Worm (Caenorhabditis elegans) whole organism, L2 larva: ENCODE results near the gene glb-16.

Experiments used
- C34F6.9 ChIP-seq: fragments of 150-350 bp; optimal IDR thresholded peaks from 2 replicates; lab custom pipeline; 2014; ENCODE audit warnings: missing biosample characterization, missing genetic modification characterization
- F13H6.1 ChIP-seq: sonication (generic microtip); optimal IDR thresholded peaks from 2 replicates; lab custom pipeline; 2016; ENCODE audit warnings: missing genetic modification characterization, missing compliant biosample characterization
- R02D3.7 ChIP-seq: fragments of 150-350 bp; optimal IDR thresholded peaks from 2 replicates; lab custom pipeline; 2014; ENCODE audit warnings: missing biosample characterization, missing genetic modification characterization
- Y55F3AM.14 ChIP-seq: fragments of 200-800 bp; sonication (Bioruptor generic); optimal IDR thresholded peaks from 2 replicates; lab custom pipeline; 2018; ENCODE audit warnings: mild to moderate bottlenecking, missing genetic modification characterization, missing compliant biosample characterization
- ZK546.5 ChIP-seq: sonication (generic microtip); optimal IDR thresholded peaks from 2 replicates; lab custom pipeline; 2017; ENCODE audit warnings: missing biosample characterization, missing genetic modification characterization
- alr-1 ChIP-seq: fragments of 150-350 bp; optimal IDR thresholded peaks from 2 replicates; lab custom pipeline; 2014; ENCODE audit warnings: missing biosample characterization, missing genetic modification characterization
- aly-2 ChIP-seq: fragments of 150-350 bp; optimal IDR thresholded peaks from 2 replicates; lab custom pipeline; 2014; ENCODE audit warnings: missing biosample characterization, missing genetic modification characterization
- ama-1 ChIP-seq: fragments of 150-350 bp; optimal IDR thresholded peaks from 2 replicates; lab custom pipeline; 2018; ENCODE audit warnings: inconsistent platforms
- blmp-1 ChIP-seq: sonication (generic microtip); optimal IDR thresholded peaks from 2 replicates; lab custom pipeline; 2017; ENCODE audit warnings: missing genetic modification characterization, mild to moderate bottlenecking, missing compliant biosample characterization, antibody characterized with exemption, moderate library complexity; ENCODE audit not compliant: insufficient read depth
- ceh-16 ChIP-seq: fragments of 150-350 bp; optimal IDR thresholded peaks from 2 replicates; lab custom pipeline; 2014; ENCODE audit warnings: missing biosample characterization, missing genetic modification characterization
- ceh-82 ChIP-seq: fragments of 150-350 bp; optimal IDR thresholded peaks from 2 replicates; lab custom pipeline; 2014; ENCODE audit warnings: missing biosample characterization, missing genetic modification characterization
- crh-2 ChIP-seq: sonication (generic microtip); optimal IDR thresholded peaks from 2 replicates; lab custom pipeline; 2017; ENCODE audit warnings: missing biosample characterization, missing genetic modification characterization
- dmd-4 ChIP-seq: sonication (generic microtip); optimal IDR thresholded peaks from 2 replicates; lab custom pipeline; 2017; ENCODE audit warnings: missing biosample characterization, missing genetic modification characterization
- egl-27 ChIP-seq: sonication (generic microtip); optimal IDR thresholded peaks from 3 replicates; lab custom pipeline; 2017; ENCODE audit warnings: missing biosample characterization, missing genetic modification reagents, missing genetic modification characterization
- elt-1 ChIP-seq: fragments of 150-350 bp; optimal IDR thresholded peaks from 2 replicates; lab custom pipeline; 2014; ENCODE audit warnings: missing biosample characterization, missing genetic modification characterization
- elt-3 ChIP-seq: sonication (generic microtip); optimal IDR thresholded peaks from 2 replicates; lab custom pipeline; 2017; ENCODE audit warnings: missing biosample characterization, missing genetic modification characterization
- fos-1 ChIP-seq: fragments of 150-350 bp; optimal IDR thresholded peaks from 2 replicates; lab custom pipeline; 2014; ENCODE audit warnings: missing biosample characterization, missing genetic modification characterization
- gmeb-1 ChIP-seq: fragments of 150-350 bp; optimal IDR thresholded peaks from 2 replicates; lab custom pipeline; 2014; ENCODE audit warnings: missing biosample characterization, missing genetic modification characterization
- lin-11 ChIP-seq: fragments of 150-350 bp; sonication (generic microtip); optimal IDR thresholded peaks from 2 replicates; lab custom pipeline; 2014; ENCODE audit warnings: missing biosample characterization, missing genetic modification characterization, inconsistent platforms, mixed read lengths
- lin-13 ChIP-seq: fragments of 150-350 bp; optimal IDR thresholded peaks from 2 replicates; lab custom pipeline; 2014; ENCODE audit warnings: missing biosample characterization, missing genetic modification reagents, missing genetic modification characterization
- lin-39 ChIP-seq: fragments of 150-350 bp; optimal IDR thresholded peaks from 2 replicates; lab custom pipeline; 2014; ENCODE audit warnings: missing biosample characterization, missing genetic modification reagents, missing genetic modification characterization
- lsy-2 ChIP-seq, 2 experiments: fragments of 150-350 bp in 1 of 2; sonication (generic microtip) in 1 of 2; optimal IDR thresholded peaks; 2 replicates each; lab custom pipeline; 2014 to 2017; ENCODE audit warnings: missing biosample characterization in 2 of 2, missing genetic modification characterization in 2 of 2
- mab-5 ChIP-seq: fragments of 150-350 bp; optimal IDR thresholded peaks from 2 replicates; lab custom pipeline; 2014; ENCODE audit warnings: missing biosample characterization, missing genetic modification characterization
- mbf-1 ChIP-seq: sonication (generic microtip); optimal IDR thresholded peaks from 2 replicates; lab custom pipeline; 2017; ENCODE audit warnings: missing biosample characterization, missing genetic modification characterization
- mdl-1 ChIP-seq, 2 experiments: fragments of 150-350 bp in 1 of 2; sonication (generic microtip) in 1 of 2; optimal IDR thresholded peaks; 2 replicates each; lab custom pipeline; 2017; ENCODE audit warnings: missing biosample characterization in 2 of 2, missing genetic modification characterization in 2 of 2
- nhr-10 ChIP-seq: sonication (generic microtip); optimal IDR thresholded peaks from 2 replicates; lab custom pipeline; 2017; ENCODE audit warnings: missing biosample characterization, missing genetic modification characterization
- nhr-11 ChIP-seq: fragments of 150-350 bp; optimal IDR thresholded peaks from 2 replicates; lab custom pipeline; 2014; ENCODE audit warnings: missing biosample characterization, missing genetic modification characterization
- nhr-12 ChIP-seq: fragments of 150-350 bp; optimal IDR thresholded peaks from 2 replicates; lab custom pipeline; 2014; ENCODE audit warnings: missing biosample characterization, missing genetic modification characterization
- nhr-129 ChIP-seq: fragments of 150-350 bp; optimal IDR thresholded peaks from 2 replicates; lab custom pipeline; 2014; ENCODE audit warnings: missing biosample characterization, missing genetic modification characterization
- nhr-21 ChIP-seq: fragments of 150-350 bp; optimal IDR thresholded peaks from 2 replicates; lab custom pipeline; 2014; ENCODE audit warnings: missing biosample characterization, missing genetic modification characterization
- nhr-23 ChIP-seq: fragments of 150-350 bp; optimal IDR thresholded peaks from 2 replicates; lab custom pipeline; 2014; ENCODE audit warnings: missing biosample characterization, missing genetic modification reagents, missing genetic modification characterization
- nhr-237 ChIP-seq: fragments of 150-350 bp; optimal IDR thresholded peaks from 2 replicates; lab custom pipeline; 2014; ENCODE audit warnings: missing biosample characterization, missing genetic modification characterization
- nhr-25 ChIP-seq: fragments of 150-350 bp; sonication (generic microtip); optimal IDR thresholded peaks from 3 replicates; lab custom pipeline; 2014; ENCODE audit warnings: missing biosample characterization, missing genetic modification characterization
- nhr-6 ChIP-seq: fragments of 150-350 bp; optimal IDR thresholded peaks from 2 replicates; lab custom pipeline; 2014; ENCODE audit warnings: missing biosample characterization, missing genetic modification characterization
- nhr-77 ChIP-seq: fragments of 150-350 bp; optimal IDR thresholded peaks from 2 replicates; lab custom pipeline; 2014; ENCODE audit warnings: missing biosample characterization, missing genetic modification characterization
- peb-1 ChIP-seq: fragments of 150-350 bp; optimal IDR thresholded peaks from 2 replicates; lab custom pipeline; 2014; ENCODE audit warnings: missing biosample characterization, missing genetic modification characterization
- sem-4 ChIP-seq: fragments of 150-350 bp; optimal IDR thresholded peaks from 2 replicates; lab custom pipeline; 2014; ENCODE audit warnings: missing biosample characterization, missing genetic modification reagents, missing genetic modification characterization
- skn-1 ChIP-seq: sonication (generic microtip); optimal IDR thresholded peaks from 2 replicates; lab custom pipeline; 2017; ENCODE audit warnings: missing biosample characterization, missing genetic modification characterization
- sma-3 ChIP-seq: sonication (generic microtip); optimal IDR thresholded peaks from 2 replicates; lab custom pipeline; 2016; ENCODE audit warnings: missing genetic modification reagents, missing genetic modification characterization, missing compliant biosample characterization
- sma-9 ChIP-seq, 2 experiments: fragments of 150-350 bp in 1 of 2; sonication (generic microtip) in 1 of 2; optimal IDR thresholded peaks; 2 replicates each; lab custom pipeline; 2014 to 2016; ENCODE audit warnings: missing genetic modification characterization in 2 of 2, mild to moderate bottlenecking in 1 of 2, missing biosample characterization in 1 of 2, missing compliant biosample characterization in 1 of 2, missing genetic modification reagents in 1 of 2, moderate library complexity in 1 of 2
- snpc-4 ChIP-seq: fragments of 150-350 bp; optimal IDR thresholded peaks from 2 replicates; lab custom pipeline; 2014; ENCODE audit warnings: missing biosample characterization, missing genetic modification characterization
- unc-39 ChIP-seq: fragments of 150-350 bp; optimal IDR thresholded peaks from 2 replicates; lab custom pipeline; 2014; ENCODE audit warnings: missing biosample characterization, missing genetic modification characterization
- unc-55 ChIP-seq: fragments of 150-350 bp; sonication (generic microtip); optimal IDR thresholded peaks from 3 replicates; lab custom pipeline; 2014; ENCODE audit warnings: missing biosample characterization, missing genetic modification reagents, missing genetic modification characterization
- unc-62 ChIP-seq: fragments of 150-350 bp; optimal IDR thresholded peaks from 2 replicates; lab custom pipeline; 2014; ENCODE audit warnings: missing biosample characterization, missing genetic modification reagents, missing genetic modification characterization
- zag-1 ChIP-seq: fragments of 150-350 bp; optimal IDR thresholded peaks from 2 replicates; lab custom pipeline; 2014; ENCODE audit warnings: missing biosample characterization, missing genetic modification characterization
- ztf-1 ChIP-seq: fragments of 200-800 bp; sonication (Bioruptor generic); conservative IDR thresholded peaks from 2 replicates; pipeline ENCODE4 v1.3.6; 2022; ENCODE audit warnings: missing genetic modification characterization, missing compliant biosample characterization
- ztf-11 ChIP-seq: sonication (generic microtip); optimal IDR thresholded peaks from 2 replicates; lab custom pipeline; 2017; ENCODE audit warnings: missing biosample characterization, missing genetic modification characterization
- ztf-4 ChIP-seq: fragments of 150-350 bp; optimal IDR thresholded peaks from 2 replicates; lab custom pipeline; 2014; ENCODE audit warnings: missing biosample characterization, missing genetic modification characterization

Gene glb-16

ce11 chrX:7575939-7576338 is 36.0 kb upstream of the glb-16 start:
- peak; percentile 70 for TF ChIP-seq crh-2
- TF ChIP-seq mbf-1 (tag; lab: Kevin White, UChicago) = no peak
- no peak for TF ChIP-seq ceh-16
- no peak for TF ChIP-seq nhr-12
- TF ChIP-seq nhr-21 (tag; lab: Kevin White, UChicago) = no peak
- TF ChIP-seq snpc-4 = no peak
- peak; percentile 47 for TF ChIP-seq F13H6.1 (tag; lab: Kevin White, UChicago)
- peak; percentile 5 for TF ChIP-seq egl-27
- TF ChIP-seq skn-1 = no peak
- no peak for TF ChIP-seq nhr-25 (tag; lab: Kevin White, UChicago)
- no peak for TF ChIP-seq sem-4 (tag; lab: Kevin White, UChicago)
- TF ChIP-seq alr-1 (tag; lab: Kevin White, UChicago) = no peak
- peak; percentile 9 for TF ChIP-seq sma-3
- TF ChIP-seq lin-13 (GFP tag; lab: Kevin White, UChicago) = no peak
- no peak for TF ChIP-seq lin-39 (tag; lab: Kevin White, UChicago)
- TF ChIP-seq nhr-6 (tag; lab: Kevin White, UChicago) = no peak
- no peak for TF ChIP-seq nhr-129 (tag; lab: Kevin White, UChicago)
- TF ChIP-seq nhr-77 = no peak
- TF ChIP-seq lsy-2 (tag; optimal IDR thresholded peaks at IDR 0.05; lab: Kevin White, UChicago) = no peak
- TF ChIP-seq C34F6.9 (tag; lab: Kevin White, UChicago) = no peak
- TF ChIP-seq ZK546.5 (tag; lab: Kevin White, UChicago) = no peak
- no peak for TF ChIP-seq nhr-23
- TF ChIP-seq nhr-237 (tag; lab: Kevin White, UChicago) = no peak
- TF ChIP-seq elt-3 (tag; lab: Kevin White, UChicago) = no peak
- TF ChIP-seq blmp-1 (tag; lab: Kevin White, UChicago) = peak; percentile 69
- TF ChIP-seq unc-62 (GFP tag; lab: Kevin White, UChicago) = no peak
- no peak for TF ChIP-seq Y55F3AM.14 (GFP tag; lab: Kevin White, UChicago)
- no peak for TF ChIP-seq dmd-4 (tag; lab: Kevin White, UChicago)
- peak; percentile 71 for TF ChIP-seq sma-9 (GFP tag; optimal IDR thresholded peaks at IDR 0.05; lab: Kevin White, UChicago)
- TF ChIP-seq sma-9 (tag; optimal IDR thresholded peaks at IDR 0.05; lab: Kevin White, UChicago) = no peak
- TF ChIP-seq nhr-11 (tag; lab: Kevin White, UChicago) = no peak
- no peak for TF ChIP-seq zag-1
- TF ChIP-seq aly-2 (tag; lab: Kevin White, UChicago) = no peak
- no peak for TF ChIP-seq ceh-82 (tag; lab: Kevin White, UChicago)
- no peak for TF ChIP-seq R02D3.7 (tag; lab: Kevin White, UChicago)
- TF ChIP-seq peb-1 (tag; lab: Kevin White, UChicago) = no peak
- TF ChIP-seq elt-1 (tag; lab: Kevin White, UChicago) = no peak
- TF ChIP-seq gmeb-1 (tag; lab: Kevin White, UChicago) = no peak
- no peak for TF ChIP-seq mdl-1 (tag; optimal IDR thresholded peaks at IDR 0.05; lab: Kevin White, UChicago)
- TF ChIP-seq lin-11 (tag; lab: Kevin White, UChicago) = no peak
- TF ChIP-seq ama-1 (lab: Kevin White, UChicago) = no peak
- no peak for TF ChIP-seq unc-55 (GFP tag; lab: Kevin White, UChicago)
- TF ChIP-seq ztf-4 (tag; lab: Kevin White, UChicago) = no peak
- peak; percentile 88 for TF ChIP-seq fos-1
- TF ChIP-seq ztf-1 = no peak
- TF ChIP-seq nhr-10 (tag; lab: Kevin White, UChicago) = no peak
- TF ChIP-seq mab-5 = no peak
- no peak for TF ChIP-seq ztf-11 (tag; lab: Kevin White, UChicago)
- no peak for TF ChIP-seq unc-39 (tag; lab: Kevin White, UChicago)
